Worm (Caenorhabditis elegans): ENCODE results near the gene nspb-5.

The nspb-5 gene

ce11 chrIV:6575959-6576727 is 22.7 kb upstream of the nspb-5 start (continued):
- TF ChIP-seq lsy-2 (tag; optimal IDR thresholded peaks at IDR 0.05): no peak
- TF ChIP-seq Y48G9A.11 (GFP tag; IDR thresholded peaks at IDR 0.05): no peak
- no peak for TF ChIP-seq nhr-77 (tag; optimal IDR thresholded peaks at IDR 0.05)
- no peak for TF ChIP-seq dpl-1 (GFP tag; optimal IDR thresholded peaks at IDR 0.05)
- no peak for TF ChIP-seq nhr-111 (GFP tag; optimal IDR thresholded peaks at IDR 0.05)
- TF ChIP-seq ztf-7 (tag; optimal IDR thresholded peaks at IDR 0.05): no peak
- TF ChIP-seq pha-4 (GFP tag; IDR thresholded peaks at IDR 0.05): no peak; the same call in 1 of the 2 replicates
- TF ChIP-seq pha-4 (tag; optimal IDR thresholded peaks at IDR 0.05): peak; percentile 68
- no peak for TF ChIP-seq pqm-1 (tag; optimal IDR thresholded peaks at IDR 0.05)
- no peak for TF ChIP-seq daf-16 (GFP tag; optimal IDR thresholded peaks at IDR 0.05)
- peak; percentile 74 for TF ChIP-seq daf-16 (tag; optimal IDR thresholded peaks at IDR 0.05)
- no peak for TF ChIP-seq F49E8.2 (tag; optimal IDR thresholded peaks at IDR 0.05; ENCODE audit: borderline replicate concordance)
- no peak for TF ChIP-seq nhr-48 (tag; optimal IDR thresholded peaks at IDR 0.05)
- TF ChIP-seq lin-38 (GFP tag; IDR thresholded peaks at IDR 0.05): no peak
- no peak for TF ChIP-seq zfp-2 (tag; optimal IDR thresholded peaks at IDR 0.05)
- TF ChIP-seq lin-15B (tag; optimal IDR thresholded peaks at IDR 0.05): no peak
- no peak for TF ChIP-seq fos-1 (tag; optimal IDR thresholded peaks at IDR 0.05)
- no peak for TF ChIP-seq zfp-3 (GFP tag; conservative IDR thresholded peaks at IDR 0.05)
- TF ChIP-seq lin-13 (GFP tag; optimal IDR thresholded peaks at IDR 0.05): no peak
- no peak for TF ChIP-seq ceh-28 (tag; optimal IDR thresholded peaks at IDR 0.05)
- 0 out of 2 replicates have a peak, but pooled peaks have one; percentile 42 for TF ChIP-seq T26A8.4 (GFP tag; IDR thresholded peaks at IDR 0.05)
- TF ChIP-seq spr-3 (GFP tag; optimal IDR thresholded peaks at IDR 0.05): no peak
- no peak for TF ChIP-seq mdt-29 (GFP tag; IDR thresholded peaks at IDR 0.05)
- no peak for TF ChIP-seq F10B5.3 (tag; optimal IDR thresholded peaks at IDR 0.05)
- no peak for TF ChIP-seq dmd-9 (GFP tag; IDR thresholded peaks at IDR 0.05)
- peak; percentile 42 for TF ChIP-seq mep-1 (tag; optimal IDR thresholded peaks at IDR 0.05)
- TF ChIP-seq nhr-237 (tag; optimal IDR thresholded peaks at IDR 0.05): no peak
- peak; percentile 73; the same call in 1 of the 2 replicates for TF ChIP-seq set-16 (GFP tag; IDR thresholded peaks at IDR 0.05)
- TF ChIP-seq nhr-11 (tag; optimal IDR thresholded peaks at IDR 0.05): no peak
- TF ChIP-seq daf-8 (GFP tag; IDR thresholded peaks at IDR 0.05): no peak
- no peak for TF ChIP-seq snpc-4 (tag; optimal IDR thresholded peaks at IDR 0.05)
- no peak for TF ChIP-seq skn-1 (tag; optimal IDR thresholded peaks at IDR 0.05)
- peak; percentile 69 for TF ChIP-seq aha-1 (tag)
- TF ChIP-seq ctbp-1 (GFP tag; IDR thresholded peaks at IDR 0.05): no peak
- no peak for TF ChIP-seq ztf-11 (tag; optimal IDR thresholded peaks at IDR 0.05)
- TF ChIP-seq dmd-6 (GFP tag; IDR thresholded peaks at IDR 0.05): no peak
- no peak for TF ChIP-seq vab-7 (GFP tag; IDR thresholded peaks at IDR 0.05)
- TF ChIP-seq rbr-2 (tag; optimal IDR thresholded peaks at IDR 0.05): no peak
- no peak for TF ChIP-seq saeg-2 (GFP tag; IDR thresholded peaks at IDR 0.05)
- TF ChIP-seq ceh-62 (tag; optimal IDR thresholded peaks at IDR 0.05): no peak
- no peak for TF ChIP-seq arid-1 (GFP tag; conservative IDR thresholded peaks at IDR 0.05)
- TF ChIP-seq tra-1 (GFP tag; IDR thresholded peaks at IDR 0.05): no peak
- TF ChIP-seq hlh-30 (tag; optimal IDR thresholded peaks at IDR 0.05; ENCODE audit: insufficient read depth): peak; percentile 46

- TF ChIP-seq ama-1 (optimal IDR thresholded peaks at IDR 0.05) (no peak), mxl-3 (GFP tag; optimal IDR thresholded peaks at IDR 0.05) (peak; percentile 30), ceh-20 (GFP tag; IDR thresholded peaks at IDR 0.05) (no peak), ctbp-1 (GFP tag; IDR thresholded peaks at IDR 0.05) (no peak), nhr-28 (tag; optimal IDR thresholded peaks at IDR 0.05) (peak; percentile 67), hlh-30 (tag; optimal IDR thresholded peaks at IDR 0.05; ENCODE audit: insufficient read depth) (peak; percentile 59), dmd-8 (GFP tag; IDR thresholded peaks at IDR 0.05) (no peak), nhr-6 (tag; optimal IDR thresholded peaks at IDR 0.05) (peak; percentile 30), pha-4 (GFP tag; IDR thresholded peaks at IDR 0.05) (no peak), pha-4 (tag; optimal IDR thresholded peaks at IDR 0.05) (peak; percentile 32), lsy-2 (tag; optimal IDR thresholded peaks at IDR 0.05) (peak in 1 of 2 experiments; percentile 27), madf-9 (GFP tag; conservative IDR thresholded peaks at IDR 0.05) (peak; percentile 49; the same call in 1 of the 2 replicates), hlh-11 (tag; optimal IDR thresholded peaks at IDR 0.05) (peak; percentile 81), lin-13 (GFP tag; optimal IDR thresholded peaks at IDR 0.05) (peak; percentile 16), zip-2 (tag; optimal IDR thresholded peaks at IDR 0.05) (no peak), dve-1 (tag; optimal IDR thresholded peaks at IDR 0.05; ENCODE audit: insufficient read depth) (peak; percentile 87)
These were observed 22.1 kb upstream of the nspb-5 start for ce11 chrIV:6576728-6577101.
